Fruit fly (Drosophila melanogaster) whole organism, embryonic: Measurements from ENCODE around the gene LSm3.
A peak's percentile ranks its signal among the peaks of the same experiment; 100 is the strongest.

Source experiments
- Asciz ChIP-seq: fragments of 200-800 bp; sonication (Bioruptor generic); optimal IDR thresholded peaks from 2 replicates; lab custom pipeline; 2017; ENCODE audit warnings: missing biosample characterization, mild to moderate bottlenecking, missing genetic modification characterization, missing genetic modification reagents
- CG10209 ChIP-seq: fragments of 200-800 bp; sonication (Bioruptor generic); optimal IDR thresholded peaks from 3 replicates; lab custom pipeline; 2017; ENCODE audit warnings: missing biosample characterization, mild to moderate bottlenecking, missing genetic modification characterization, missing genetic modification reagents
- CG12391 ChIP-seq: fragments of 200-800 bp; sonication (Bioruptor generic); optimal IDR thresholded peaks from 3 replicates; lab custom pipeline; 2018; ENCODE audit warnings: missing biosample characterization, mild to moderate bottlenecking, missing genetic modification characterization, moderate library complexity
- CG12769 ChIP-seq: fragments of 200-800 bp; sonication (Bioruptor generic); optimal IDR thresholded peaks from 2 replicates; lab custom pipeline; 2019; ENCODE audit warnings: missing biosample characterization, mild to moderate bottlenecking, missing genetic modification characterization, moderate library complexity
- CG13296 ChIP-seq: fragments of 200-800 bp; sonication (Bioruptor generic); optimal IDR thresholded peaks from 3 replicates; lab custom pipeline; 2018; ENCODE audit warnings: missing biosample characterization, mild to moderate bottlenecking, missing genetic modification characterization
- CG14710 ChIP-seq: fragments of 200-800 bp; sonication (Bioruptor generic); optimal IDR thresholded peaks from 3 replicates; lab custom pipeline; 2019; ENCODE audit warnings: missing biosample characterization, mild to moderate bottlenecking, missing genetic modification characterization, moderate library complexity
- CG1529 ChIP-seq: fragments of 200-800 bp; sonication (Bioruptor generic); optimal IDR thresholded peaks from 3 replicates; lab custom pipeline; 2018; ENCODE audit warnings: missing biosample characterization, missing genetic modification characterization
- CG15601 ChIP-seq: fragments of 200-800 bp; sonication (Bioruptor generic); optimal IDR thresholded peaks from 3 replicates; lab custom pipeline; 2019; ENCODE audit warnings: missing biosample characterization, mild to moderate bottlenecking, missing genetic modification characterization, moderate library complexity
- CG17612 ChIP-seq: fragments of 200-800 bp; sonication (Bioruptor generic); IDR thresholded peaks from 2 replicates; pipeline ENCODE4 v1.3.6; 2022; ENCODE audit warnings: missing biosample characterization, missing genetic modification characterization
- CG17912 ChIP-seq: fragments of 200-800 bp; sonication (Bioruptor generic); optimal IDR thresholded peaks from 2 replicates; lab custom pipeline; 2018; ENCODE audit warnings: missing biosample characterization, mild to moderate bottlenecking, missing genetic modification characterization
- CG18619 ChIP-seq: fragments of 200-800 bp; sonication (Bioruptor generic); optimal IDR thresholded peaks from 3 replicates; lab custom pipeline; 2017; ENCODE audit warnings: missing biosample characterization, mild to moderate bottlenecking, missing genetic modification characterization
- CG18764 ChIP-seq: fragments of 200-800 bp; sonication (Bioruptor generic); optimal IDR thresholded peaks from 3 replicates; lab custom pipeline; 2016; ENCODE audit warnings: missing biosample characterization, missing genetic modification characterization
- CG33557 ChIP-seq: fragments of 200-800 bp; sonication (Bioruptor generic); optimal IDR thresholded peaks from 2 replicates; lab custom pipeline; 2019; ENCODE audit warnings: missing biosample characterization, mild to moderate bottlenecking, missing genetic modification characterization, moderate library complexity
- CG34376 ChIP-seq: fragments of 200-800 bp; sonication (Bioruptor generic); optimal IDR thresholded peaks from 2 replicates; lab custom pipeline; 2018; ENCODE audit warnings: missing biosample characterization, mild to moderate bottlenecking, missing genetic modification characterization
- CG3847 ChIP-seq: fragments of 200-800 bp; sonication (Bioruptor generic); IDR thresholded peaks from 2 replicates; pipeline ENCODE4 v1.3.6; 2022; ENCODE audit warnings: missing biosample characterization, missing genetic modification characterization
- CG4328 ChIP-seq: fragments of 200-800 bp; sonication (Bioruptor generic); optimal IDR thresholded peaks from 3 replicates; lab custom pipeline; 2017; ENCODE audit warnings: missing biosample characterization, missing genetic modification reagents, missing genetic modification characterization
- CG4820 ChIP-seq: fragments of 200-800 bp; sonication (Bioruptor generic); optimal IDR thresholded peaks from 3 replicates; lab custom pipeline; 2016; ENCODE audit warnings: missing biosample characterization, missing genetic modification characterization
- CG7987 ChIP-seq: fragments of 200-800 bp; sonication (Bioruptor generic); optimal IDR thresholded peaks from 2 replicates; lab custom pipeline; 2018; ENCODE audit warnings: missing biosample characterization, mild to moderate bottlenecking, missing genetic modification characterization, moderate library complexity
- CG8089 ChIP-seq: fragments of 200-800 bp; sonication (Bioruptor generic); optimal IDR thresholded peaks from 3 replicates; lab custom pipeline; 2016; ENCODE audit warnings: missing biosample characterization, missing genetic modification characterization
- CG8281 ChIP-seq: fragments of 200-800 bp; sonication (Bioruptor generic); optimal IDR thresholded peaks from 2 replicates; lab custom pipeline; 2018; ENCODE audit warnings: missing biosample characterization, mild to moderate bottlenecking, missing genetic modification characterization, moderate library complexity
- CG9932 ChIP-seq: fragments of 200-800 bp; sonication (Bioruptor generic); IDR thresholded peaks from 2 replicates; pipeline ENCODE4 v1.3.6; 2022; ENCODE audit warnings: missing biosample characterization, missing genetic modification characterization
- CrebB ChIP-seq: fragments of 200-800 bp; sonication (Bioruptor generic); optimal IDR thresholded peaks from 3 replicates; lab custom pipeline; 2018; ENCODE audit warnings: missing biosample characterization, mild to moderate bottlenecking, missing genetic modification characterization
- D ChIP-seq, 2 experiments: fragments of 200-800 bp in 1 of 2; fragments of >200 bp in 1 of 2; sonication (Bioruptor generic) in 1 of 2; optimal IDR thresholded peaks; 2 replicates in 1 of 2; 3 replicates in 1 of 2; lab custom pipeline; 2017; ENCODE audit warnings: mild to moderate bottlenecking in 1 of 2, missing biosample characterization in 1 of 2, missing genetic modification characterization in 1 of 2, missing genetic modification reagents in 1 of 2
- Deaf1 ChIP-seq: fragments of 200-800 bp; optimal IDR thresholded peaks from 3 replicates; lab custom pipeline; 2019; ENCODE audit warnings: missing biosample characterization, mild to moderate bottlenecking, missing genetic modification characterization, moderate library complexity
- HHEX ChIP-seq: fragments of 200-800 bp; sonication (Bioruptor generic); optimal IDR thresholded peaks from 3 replicates; lab custom pipeline; 2017; ENCODE audit warnings: missing biosample characterization, mild to moderate bottlenecking, missing genetic modification characterization, missing genetic modification reagents
- HmgZ ChIP-seq: fragments of 200-800 bp; sonication (Bioruptor generic); optimal IDR thresholded peaks from 2 replicates; lab custom pipeline; 2018; ENCODE audit warnings: missing biosample characterization, mild to moderate bottlenecking, missing genetic modification characterization
- Hmx ChIP-seq: fragments of 200-800 bp; sonication (Bioruptor generic); optimal IDR thresholded peaks from 2 replicates; lab custom pipeline; 2016; ENCODE audit warnings: missing biosample characterization, missing genetic modification characterization
- Hr39 ChIP-seq: fragments of >200 bp; optimal IDR thresholded peaks from 2 replicates; lab custom pipeline; 2017
- Hr78 ChIP-seq, 2 experiments: fragments of 200-800 bp in 1 of 2; fragments of >200 bp in 1 of 2; sonication (Bioruptor generic) in 1 of 2; optimal IDR thresholded peaks; 2 replicates each; lab custom pipeline; 2017 to 2019; ENCODE audit warnings: missing biosample characterization in 2 of 2, missing genetic modification characterization in 2 of 2, mild to moderate bottlenecking in 1 of 2, moderate library complexity in 1 of 2
- Lpt ChIP-seq: fragments of >200 bp; optimal IDR thresholded peaks from 2 replicates; lab custom pipeline; 2018; ENCODE audit warnings: missing biosample characterization, missing genetic modification characterization
- Med ChIP-seq: fragments of 200-800 bp; sonication (Bioruptor generic); peaks from one replicate; lab custom pipeline; 2016; ENCODE audit warnings: missing biosample characterization, missing genetic modification characterization, mild to moderate bottlenecking, inconsistent platforms, moderate library complexity
- NK7.1 ChIP-seq: fragments of 200-800 bp; sonication (Bioruptor generic); optimal IDR thresholded peaks from 3 replicates; lab custom pipeline; 2016; ENCODE audit warnings: missing biosample characterization, missing genetic modification characterization
- Optix ChIP-seq: fragments of 200-800 bp; sonication (Bioruptor generic); IDR thresholded peaks from 3 replicates; pipeline ENCODE4 v1.3.6; 2022; ENCODE audit warnings: missing biosample characterization, missing genetic modification characterization
- Ssrp ChIP-seq: fragments of 200-800 bp; sonication (Bioruptor generic); optimal IDR thresholded peaks from 2 replicates; lab custom pipeline; 2018; ENCODE audit warnings: missing biosample characterization, mild to moderate bottlenecking, missing genetic modification characterization, moderate library complexity
- caup ChIP-seq: fragments of 200-800 bp; sonication (Bioruptor generic); optimal IDR thresholded peaks from 3 replicates; lab custom pipeline; 2017; ENCODE audit warnings: missing biosample characterization, mild to moderate bottlenecking, missing genetic modification characterization, moderate library complexity; ENCODE audit not compliant: severe bottlenecking
- dmrt99B ChIP-seq: fragments of 200-800 bp; sonication (Bioruptor generic); optimal IDR thresholded peaks from 2 replicates; lab custom pipeline; 2018; ENCODE audit warnings: missing biosample characterization, mild to moderate bottlenecking, missing genetic modification characterization, moderate library complexity
- gcm ChIP-seq: fragments of 200-800 bp; sonication (Bioruptor generic); optimal IDR thresholded peaks from 2 replicates; lab custom pipeline; 2019; ENCODE audit warnings: missing biosample characterization, mild to moderate bottlenecking, missing genetic modification characterization, moderate library complexity
- insv ChIP-seq, 2 experiments: fragments of 200-800 bp; sonication (Bioruptor generic); optimal IDR thresholded peaks; 3 replicates each; lab custom pipeline; 2016 to 2018; ENCODE audit warnings: missing biosample characterization in 2 of 2, missing genetic modification characterization in 2 of 2
- kah ChIP-seq: fragments of 200-800 bp; sonication (Bioruptor generic); optimal IDR thresholded peaks from 2 replicates; lab custom pipeline; 2018; ENCODE audit warnings: missing biosample characterization, mild to moderate bottlenecking, missing genetic modification characterization
- kni ChIP-seq: fragments of 200-800 bp; sonication (Bioruptor generic); optimal IDR thresholded peaks from 3 replicates; lab custom pipeline; 2017; ENCODE audit warnings: mild to moderate bottlenecking, missing biosample characterization, missing genetic modification reagents, missing genetic modification characterization
- lmd ChIP-seq: fragments of 200-800 bp; sonication (Bioruptor generic); IDR thresholded peaks from 2 replicates; pipeline ENCODE4 v1.3.6; 2022; ENCODE audit warnings: missing biosample characterization, missing genetic modification characterization
- nerfin-2 ChIP-seq: fragments of 200-800 bp; sonication (Bioruptor generic); IDR thresholded peaks from 2 replicates; pipeline ENCODE4 v1.3.6; 2022; ENCODE audit warnings: missing biosample characterization, missing genetic modification characterization; ENCODE audit not compliant: partially characterized antibody
- nmo ChIP-seq: fragments of 200-800 bp; sonication (Bioruptor generic); optimal IDR thresholded peaks from 2 replicates; lab custom pipeline; 2018; ENCODE audit warnings: missing biosample characterization, mild to moderate bottlenecking, missing genetic modification characterization, moderate library complexity
- nom ChIP-seq: fragments of 200-800 bp; sonication (Bioruptor generic); optimal IDR thresholded peaks from 2 replicates; lab custom pipeline; 2017; ENCODE audit warnings: missing biosample characterization, missing genetic modification characterization, mild to moderate bottlenecking, moderate library complexity, missing genetic modification reagents
- odd ChIP-seq: fragments of 200-800 bp; sonication (Bioruptor generic); optimal IDR thresholded peaks from 2 replicates; lab custom pipeline; 2017; ENCODE audit warnings: missing biosample characterization, mild to moderate bottlenecking, missing genetic modification characterization
- onecut ChIP-seq: fragments of 200-800 bp; sonication (Bioruptor generic); IDR thresholded peaks from 2 replicates; pipeline ENCODE4 v1.3.6; 2022; ENCODE audit warnings: missing biosample characterization, missing genetic modification characterization
- otp ChIP-seq: fragments of 200-800 bp; sonication (Bioruptor generic); IDR thresholded peaks from 3 replicates; pipeline ENCODE4, ENCODE4 v1.3.6; 2022; ENCODE audit warnings: missing biosample characterization, missing genetic modification characterization
- ro ChIP-seq: fragments of 200-800 bp; sonication (Bioruptor generic); IDR thresholded peaks from 2 replicates; pipeline ENCODE4 v1.3.6; 2022; ENCODE audit warnings: missing biosample characterization, missing genetic modification characterization
- run ChIP-seq: fragments of 200-800 bp; sonication (Bioruptor generic); optimal IDR thresholded peaks from 3 replicates; lab custom pipeline; 2018; ENCODE audit warnings: missing biosample characterization, mild to moderate bottlenecking, missing genetic modification characterization
- vvl ChIP-seq: fragments of 200-800 bp; sonication (Bioruptor generic); IDR thresholded peaks from 2 replicates; pipeline ENCODE4 v1.3.6; 2022; ENCODE audit warnings: missing biosample characterization, missing genetic modification characterization

LSm3 gene

dm6 chr3R:23947002-23947401 is 49.1 kb upstream of the LSm3 start (continued):
- TF ChIP-seq CG13296, result peak; percentile 29
- no peak for TF ChIP-seq kah (GFP tag; lab: Kevin White, UChicago)
- TF ChIP-seq CG15601 (tag; lab: Kevin White, UChicago), result peak; percentile 60
- TF ChIP-seq CG10209, result peak; percentile 19
- peak; percentile 7 for TF ChIP-seq run (tag; lab: Kevin White, UChicago)
- no peak for TF ChIP-seq CG4820
- peak; percentile 70 for TF ChIP-seq CG17912 (GFP tag; lab: Kevin White, UChicago)
- peak; percentile 36 for TF ChIP-seq CG4328 (GFP tag; lab: Kevin White, UChicago)
- TF ChIP-seq Asciz (GFP tag; lab: Kevin White, UChicago), result peak; percentile 68
- peak; percentile 54 for TF ChIP-seq CrebB
- TF ChIP-seq dmrt99B (tag; lab: Kevin White, UChicago), result no peak
- peak; percentile 34 for TF ChIP-seq CG1529 (GFP tag; lab: Kevin White, UChicago)
- TF ChIP-seq Lpt (GFP tag; lab: Kevin White, UChicago), result no peak
- TF ChIP-seq CG8281 (tag; lab: Kevin White, UChicago), result no peak
- TF ChIP-seq CG9932, result 0 out of 2 replicates have a peak, but pooled peaks have one; percentile 11
- peak; percentile 36 for TF ChIP-seq CG12769 (tag; lab: Kevin White, UChicago)
- TF ChIP-seq CG7987 (GFP tag; lab: Kevin White, UChicago), result peak; percentile 37
- TF ChIP-seq caup (GFP tag; lab: Kevin White, UChicago), result peak; percentile 9
- peak; percentile 14 for TF ChIP-seq CG14710 (tag; lab: Kevin White, UChicago)
- TF ChIP-seq ro, result no peak
- TF ChIP-seq CG8089 (GFP tag; lab: Kevin White, UChicago), result no peak
- no peak for TF ChIP-seq gcm (GFP tag; lab: Kevin White, UChicago)
- no peak for TF ChIP-seq lmd
- no peak for TF ChIP-seq CG17612
- TF ChIP-seq CG18619 (GFP tag; lab: Kevin White, UChicago), result peak; percentile 3
- no peak for TF ChIP-seq nmo (GFP tag; lab: Kevin White, UChicago)
- no peak for TF ChIP-seq HmgZ (tag; lab: Kevin White, UChicago)
- 0 out of 3 replicates have a peak, but pooled peaks have one; percentile 25 for TF ChIP-seq otp (GFP tag; lab: Robert Waterston, UW)
- TF ChIP-seq Optix (GFP tag; lab: Robert Waterston, UW), result no peak
- peak; percentile 81 for TF ChIP-seq kni (GFP tag; lab: Kevin White, UChicago)
- peak; percentile 74 for TF ChIP-seq Med
- no peak for TF ChIP-seq NK7.1
- TF ChIP-seq CG18764, result no peak
- TF ChIP-seq CG34376 (GFP tag; lab: Kevin White, UChicago), result no peak
- peak; percentile 41 for TF ChIP-seq odd
- no peak for TF ChIP-seq Deaf1 (tag; lab: Kevin White, UChicago)
- TF ChIP-seq Ssrp (tag; lab: Kevin White, UChicago), result no peak
- TF ChIP-seq CG12391 (tag; lab: Kevin White, UChicago), result no peak
- TF ChIP-seq Hr39 (lab: Kevin White, UChicago), result no peak
- 0 out of 2 replicates have a peak, but pooled peaks have one; percentile 15 for TF ChIP-seq vvl
- no peak for TF ChIP-seq nom (GFP tag; lab: Kevin White, UChicago)
- no peak for TF ChIP-seq D (optimal IDR thresholded peaks at IDR 0.05; lab: Kevin White, UChicago)
- peak; percentile 27 for TF ChIP-seq D (GFP tag; optimal IDR thresholded peaks at IDR 0.05; lab: Kevin White, UChicago)
- no peak for TF ChIP-seq onecut (GFP tag; lab: Robert Waterston, UW)
- TF ChIP-seq nerfin-2 (GFP tag; lab: Robert Waterston, UW), result no peak
- no peak for TF ChIP-seq insv (GFP tag; optimal IDR thresholded peaks at IDR 0.05; lab: Kevin White, UChicago)
- no peak for TF ChIP-seq CG3847 (GFP tag; lab: Robert Waterston, UW)
- no peak for TF ChIP-seq Hmx
- peak; percentile 32 for TF ChIP-seq CG33557 (GFP tag; lab: Kevin White, UChicago)
- TF ChIP-seq HHEX (GFP tag; lab: Kevin White, UChicago), result peak; percentile 43
- peak in 1 of 2 experiments; percentile 39 for TF ChIP-seq Hr78 (GFP tag; optimal IDR thresholded peaks at IDR 0.05; lab: Kevin White, UChicago)
